Fruit fly (Drosophila melanogaster): ENCODE measurements around the gene CG46448.

Gene CG46448

DNA sequence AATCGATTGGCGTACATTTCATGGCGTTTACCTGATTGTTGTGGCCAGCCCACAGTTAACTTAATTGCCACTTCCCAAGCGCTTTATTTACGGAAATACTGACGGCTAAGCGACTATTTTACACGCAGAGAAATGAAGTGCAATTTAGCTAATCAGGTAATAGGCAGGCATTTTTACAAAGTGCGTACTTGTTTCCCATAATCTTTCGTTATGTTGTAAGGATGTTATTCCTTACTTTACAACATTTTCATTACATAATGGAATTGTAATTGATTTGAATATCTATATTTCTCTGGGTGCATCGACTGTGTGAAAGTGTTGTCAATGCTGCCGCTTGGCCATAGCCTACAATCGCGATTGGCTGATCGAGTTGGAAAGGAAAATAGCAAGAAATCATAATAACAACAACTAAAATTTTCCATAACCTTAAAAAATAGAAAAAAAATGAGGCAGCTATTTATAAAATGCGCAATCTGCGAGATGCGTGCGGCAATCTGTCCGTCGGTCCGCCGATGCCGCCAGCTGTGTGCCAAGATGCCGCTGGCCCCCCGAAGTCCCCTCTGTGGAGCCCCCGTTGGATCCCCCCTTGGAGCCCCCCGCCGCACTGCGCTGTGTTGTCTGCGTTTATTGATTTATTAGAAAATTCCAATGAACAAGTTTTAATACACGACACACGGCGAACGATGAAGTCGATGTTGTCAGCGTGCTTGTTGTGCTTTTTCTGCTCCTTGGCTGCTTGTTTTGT lies 35.2 kb downstream of the CG46448 start (continued):
- TF ChIP-seq CG8924 (tag; optimal IDR thresholded peaks at IDR 0.05) (peak; percentile 34), MTF-1 (GFP tag; optimal IDR thresholded peaks at IDR 0.05; ENCODE audit: borderline replicate concordance) (no peak), Kr (GFP tag; optimal IDR thresholded peaks at IDR 0.05) (no peak), CG13287 (GFP tag; IDR thresholded peaks at IDR 0.05; ENCODE audit: partially characterized antibody) (no peak), Fer2 (tag; optimal IDR thresholded peaks at IDR 0.05) (no peak), CG17568 (GFP tag; optimal IDR thresholded peaks at IDR 0.05) (no peak), CG12071 (GFP tag; optimal IDR thresholded peaks at IDR 0.05) (peak; percentile 37), HLH3B (GFP tag; IDR thresholded peaks at IDR 0.05) (peak; percentile 72), prd (optimal IDR thresholded peaks at IDR 0.05) (no peak), prd (GFP tag; IDR thresholded peaks at IDR 0.05) (peak; percentile 73; the same call in 2 of the 3 replicates), cato (GFP tag; optimal IDR thresholded peaks at IDR 0.05; ENCODE audit: borderline replicate concordance) (peak; percentile 41), bsh (GFP tag; optimal IDR thresholded peaks at IDR 0.05) (peak; percentile 63 to 77), dati (GFP tag; IDR thresholded peaks at IDR 0.05) (0 out of 2 replicates have a peak, but pooled peaks have one; percentile 11), CG32532 (GFP tag; IDR thresholded peaks at IDR 0.05) (peak; percentile 47), CG6765 (GFP tag; optimal IDR thresholded peaks at IDR 0.05) (no peak), sens (GFP tag) (peak; percentile 89), CG11456 (GFP tag; IDR thresholded peaks at IDR 0.05) (peak; percentile 37; the same call in 1 of the 3 replicates), CG10267 (tag; optimal IDR thresholded peaks at IDR 0.05) (peak; percentile 5), CG12104 (GFP tag; optimal IDR thresholded peaks at IDR 0.05) (no peak), BtbVII (GFP tag; optimal IDR thresholded peaks at IDR 0.05) (no peak), Stat92E (GFP tag; optimal IDR thresholded peaks at IDR 0.05) (no peak), CG3065 (GFP tag; optimal IDR thresholded peaks at IDR 0.05) (no peak), CG18619 (GFP tag; optimal IDR thresholded peaks at IDR 0.05) (no peak), Hsf (GFP tag; optimal IDR thresholded peaks at IDR 0.05) (peak; percentile 56), CG8765 (GFP tag; IDR thresholded peaks at IDR 0.05) (no peak), nom (GFP tag; optimal IDR thresholded peaks at IDR 0.05) (peak; percentile 33), unpg (GFP tag; optimal IDR thresholded peaks at IDR 0.05) (peak; percentile 71), stwl (tag; optimal IDR thresholded peaks at IDR 0.05) (no peak), CG13894 (tag; optimal IDR thresholded peaks at IDR 0.05) (no peak), pum (GFP tag; optimal IDR thresholded peaks at IDR 0.05) (peak; percentile 16), pros (GFP tag; optimal IDR thresholded peaks at IDR 0.05) (no peak), so (GFP tag; IDR thresholded peaks at IDR 0.05) (no peak), chif (GFP tag; optimal IDR thresholded peaks at IDR 0.05) (peak; percentile 30 to 48), knrl (GFP tag; IDR thresholded peaks at IDR 0.05; ENCODE audit: partially characterized antibody) (no peak), CG11398 (GFP tag; optimal IDR thresholded peaks at IDR 0.05) (no peak), kay (GFP tag; optimal IDR thresholded peaks at IDR 0.05) (no peak), CG17912 (GFP tag; optimal IDR thresholded peaks at IDR 0.05) (no peak), pb (GFP tag; optimal IDR thresholded peaks at IDR 0.05) (no peak), CG9437 (GFP tag; optimal IDR thresholded peaks at IDR 0.05) (peak; percentile 5), CG7271 (tag; optimal IDR thresholded peaks at IDR 0.05) (no peak), ewg (GFP tag; optimal IDR thresholded peaks at IDR 0.05) (peak; percentile 51), Poxn (GFP tag; IDR thresholded peaks at IDR 0.05) (no peak), luna (GFP tag; optimal IDR thresholded peaks at IDR 0.05) (no peak), pho (GFP tag; optimal IDR thresholded peaks at IDR 0.05) (no peak), CG10565 (GFP tag; optimal IDR thresholded peaks at IDR 0.05) (no peak), Nf-YB (GFP tag; optimal IDR thresholded peaks at IDR 0.05) (no peak), ci (GFP tag; IDR thresholded peaks at IDR 0.05) (peak; percentile 82), disco-r (GFP tag; optimal IDR thresholded peaks at IDR 0.05) (no peak), Med (GFP tag) (peak; percentile 80)

Data from whole organism, embryonic.